Worm (Caenorhabditis elegans) whole organism, L1 larva: Measurements from ENCODE around the gene M05D6.3.

Experiments used
- egl-27 ChIP-seq, 2 experiments: fragments of 150-350 bp in 1 of 2; sonication (generic microtip); optimal IDR thresholded peaks; 3 replicates each; lab custom pipeline; 2017 to 2018; ENCODE audit warnings: missing biosample characterization in 2 of 2, missing genetic modification characterization in 2 of 2, missing genetic modification reagents in 2 of 2
- fkh-10 ChIP-seq: sonication (generic microtip); optimal IDR thresholded peaks from 2 replicates; lab custom pipeline; 2017; ENCODE audit warnings: missing biosample characterization, missing genetic modification reagents, missing genetic modification characterization
- lsy-2 ChIP-seq, 2 experiments: fragments of 150-350 bp; optimal IDR thresholded peaks; 2 replicates each; lab custom pipeline; 2014; ENCODE audit warnings: missing biosample characterization in 2 of 2, missing genetic modification characterization in 2 of 2
- nhr-20 ChIP-seq: sonication (generic microtip); optimal IDR thresholded peaks from 2 replicates; lab custom pipeline; 2016; ENCODE audit warnings: mild to moderate bottlenecking, missing genetic modification characterization, missing compliant biosample characterization
- snpc-4 ChIP-seq: fragments of 150-350 bp; optimal IDR thresholded peaks from 2 replicates; lab custom pipeline; 2014; ENCODE audit warnings: missing biosample characterization, missing genetic modification characterization
- zag-1 ChIP-seq: fragments of 150-350 bp; optimal IDR thresholded peaks from 2 replicates; lab custom pipeline; 2014; ENCODE audit warnings: missing biosample characterization, missing genetic modification characterization

- TF ChIP-seq lsy-2 (tag; optimal IDR thresholded peaks at IDR 0.05; lab: Kevin White, UChicago) (no peak), egl-27 (tag; optimal IDR thresholded peaks at IDR 0.05; lab: Kevin White, UChicago) (no peak), snpc-4 (tag; lab: Kevin White, UChicago) (no peak), zag-1 (no peak), fkh-10 (GFP tag; lab: Kevin White, UChicago) (no peak), nhr-20 (tag; lab: Kevin White, UChicago) (peak; percentile 3)
Measured at ce11 chrII:8514729-8515128, 39.2 kb downstream of the M05D6.3 start, which contains the start of gene ctg-2.
